Fruit fly (Drosophila melanogaster) whole organism, embryonic: ENCODE measurements around the gene mthl11.
A peak's percentile ranks its signal among the peaks of the same experiment; 100 is the strongest.

Experiments
- Abd-B ChIP-seq: fragments of 200-800 bp; sonication (Bioruptor generic); optimal IDR thresholded peaks from 2 replicates; lab custom pipeline; 2018; ENCODE audit warnings: missing biosample characterization, mild to moderate bottlenecking, missing genetic modification characterization, moderate library complexity
- B-H1 ChIP-seq: fragments of 200-800 bp; sonication (Bioruptor generic); IDR thresholded peaks from 3 replicates; pipeline ENCODE4 v1.3.6; 2022; ENCODE audit warnings: missing biosample characterization, missing genetic modification characterization
- B-H2 ChIP-seq: fragments of 200-800 bp; sonication (Bioruptor generic); optimal IDR thresholded peaks from 2 replicates; lab custom pipeline; 2018; ENCODE audit warnings: missing biosample characterization, mild to moderate bottlenecking, missing genetic modification characterization
- CG1024 ChIP-seq: fragments of 200-800 bp; sonication (Bioruptor generic); IDR thresholded peaks from 2 replicates; pipeline ENCODE4 v1.3.6; 2022; ENCODE audit warnings: missing biosample characterization, missing genetic modification characterization
- CG10321 ChIP-seq: fragments of 200-800 bp; sonication (Bioruptor generic); IDR thresholded peaks from 2 replicates; pipeline ENCODE4 v1.3.6; 2022; ENCODE audit warnings: missing biosample characterization, missing genetic modification characterization
- CG11560 ChIP-seq: fragments of 200-800 bp; sonication (Bioruptor generic); IDR thresholded peaks from 3 replicates; pipeline ENCODE4 v1.3.6; 2022; ENCODE audit warnings: missing biosample characterization, missing genetic modification characterization
- CG12942 ChIP-seq: fragments of 200-800 bp; sonication (Bioruptor generic); optimal IDR thresholded peaks from 3 replicates; lab custom pipeline; 2016; ENCODE audit warnings: missing biosample characterization, missing genetic modification characterization
- CG14710 ChIP-seq: fragments of 200-800 bp; sonication (Bioruptor generic); optimal IDR thresholded peaks from 3 replicates; lab custom pipeline; 2019; ENCODE audit warnings: missing biosample characterization, mild to moderate bottlenecking, missing genetic modification characterization, moderate library complexity
- CG14860 ChIP-seq: fragments of 200-800 bp; sonication (Bioruptor generic); IDR thresholded peaks from 3 replicates; pipeline ENCODE4 v1.3.6; 2022; ENCODE audit warnings: missing biosample characterization, missing genetic modification characterization; ENCODE audit not compliant: partially characterized antibody
- CG15479 ChIP-seq: fragments of 200-800 bp; sonication (Bioruptor generic); optimal IDR thresholded peaks from 3 replicates; lab custom pipeline; 2019; ENCODE audit warnings: missing biosample characterization, mild to moderate bottlenecking, missing genetic modification characterization, moderate library complexity
- CG2129 ChIP-seq: fragments of 200-800 bp; sonication (Bioruptor generic); IDR thresholded peaks from 2 replicates; pipeline ENCODE4 v1.3.6; 2022; ENCODE audit warnings: missing biosample characterization, missing genetic modification characterization; ENCODE audit not compliant: partially characterized antibody
- CG30020 ChIP-seq: fragments of 200-800 bp; optimal IDR thresholded peaks from 2 replicates; lab custom pipeline; 2019; ENCODE audit warnings: missing biosample characterization, mild to moderate bottlenecking, missing genetic modification characterization, moderate library complexity
- CG8924 ChIP-seq: fragments of 200-800 bp; optimal IDR thresholded peaks from 3 replicates; lab custom pipeline; 2019; ENCODE audit warnings: missing biosample characterization, mild to moderate bottlenecking, missing genetic modification characterization, moderate library complexity
- Dll ChIP-seq: fragments of 200-800 bp; sonication (Bioruptor generic); IDR thresholded peaks from 4 replicates; pipeline ENCODE4 v1.3.6; 2022; ENCODE audit warnings: missing biosample characterization, missing genetic modification characterization; ENCODE audit not compliant: partially characterized antibody
- Dp ChIP-seq: fragments of 200-800 bp; sonication (Bioruptor generic); optimal IDR thresholded peaks from 2 replicates; lab custom pipeline; 2018; ENCODE audit warnings: missing biosample characterization, mild to moderate bottlenecking, missing genetic modification characterization, moderate library complexity
- Eip74EF ChIP-seq, 2 experiments: fragments of 200-800 bp in 1 of 2; fragments of >200 bp in 1 of 2; sonication (Bioruptor generic) in 1 of 2; optimal IDR thresholded peaks; 2 replicates each; lab custom pipeline; 2017 to 2019; ENCODE audit warnings: missing biosample characterization in 2 of 2, missing genetic modification characterization in 2 of 2, mild to moderate bottlenecking in 1 of 2, moderate library complexity in 1 of 2
- HmgZ ChIP-seq: fragments of 200-800 bp; sonication (Bioruptor generic); optimal IDR thresholded peaks from 2 replicates; lab custom pipeline; 2018; ENCODE audit warnings: missing biosample characterization, mild to moderate bottlenecking, missing genetic modification characterization
- Hr3 ChIP-seq: fragments of 200-800 bp; sonication (Bioruptor generic); optimal IDR thresholded peaks from 3 replicates; lab custom pipeline; 2016; ENCODE audit warnings: missing biosample characterization, missing genetic modification characterization
- Lhr ChIP-seq: fragments of 200-800 bp; sonication (Bioruptor generic); optimal IDR thresholded peaks from 3 replicates; lab custom pipeline; 2017; ENCODE audit warnings: mild to moderate bottlenecking, missing biosample characterization, missing genetic modification reagents, missing genetic modification characterization
- Neu2 ChIP-seq: fragments of 200-800 bp; sonication (Bioruptor generic); optimal IDR thresholded peaks from 3 replicates; lab custom pipeline; 2016; ENCODE audit warnings: missing biosample characterization, missing genetic modification characterization, borderline replicate concordance
- Opbp ChIP-seq: fragments of 200-800 bp; sonication (Bioruptor generic); IDR thresholded peaks from 3 replicates; pipeline ENCODE4 v1.3.6; 2022; ENCODE audit warnings: missing biosample characterization, missing genetic modification characterization; ENCODE audit not compliant: partially characterized antibody
- Rfx ChIP-seq: fragments of 200-800 bp; sonication (Bioruptor generic); IDR thresholded peaks from 2 replicates; pipeline ENCODE4 v1.3.6; 2022; ENCODE audit warnings: missing biosample characterization, missing genetic modification characterization
- Scr ChIP-seq: fragments of 200-800 bp; sonication (Bioruptor generic); IDR thresholded peaks from 2 replicates; pipeline ENCODE4 v1.3.6; 2022; ENCODE audit warnings: missing biosample characterization, missing genetic modification characterization; ENCODE audit not compliant: partially characterized antibody
- Side ChIP-seq: fragments of 200-800 bp; sonication (Bioruptor generic); optimal IDR thresholded peaks from 2 replicates; lab custom pipeline; 2016; ENCODE audit warnings: missing biosample characterization, missing genetic modification characterization
- Sox100B ChIP-seq: fragments of 200-800 bp; sonication (Bioruptor generic); optimal IDR thresholded peaks from 3 replicates; lab custom pipeline; 2018; ENCODE audit warnings: missing biosample characterization, mild to moderate bottlenecking, missing genetic modification characterization
- Sry-δ ChIP-seq: fragments of 200-800 bp; sonication (Bioruptor generic); optimal IDR thresholded peaks from 2 replicates; lab custom pipeline; 2016; ENCODE audit warnings: missing biosample characterization, missing genetic modification characterization
- Stat92E ChIP-seq, 3 experiments: fragments of >200 bp in 2 of 3; fragments of 200-800 bp in 1 of 3; sonication (Bioruptor generic) in 1 of 3; optimal IDR thresholded peaks; 2 replicates each; lab custom pipeline; 2017 to 2019; ENCODE audit warnings: missing biosample characterization in 3 of 3, missing genetic modification characterization in 3 of 3, mild to moderate bottlenecking in 1 of 3, moderate library complexity in 1 of 3
- Vsx1 ChIP-seq: fragments of 200-800 bp; sonication (Bioruptor generic); optimal IDR thresholded peaks from 2 replicates; lab custom pipeline; 2017; ENCODE audit warnings: missing biosample characterization, mild to moderate bottlenecking, missing genetic modification characterization, missing genetic modification reagents
- caup ChIP-seq: fragments of 200-800 bp; sonication (Bioruptor generic); optimal IDR thresholded peaks from 3 replicates; lab custom pipeline; 2017; ENCODE audit warnings: missing biosample characterization, mild to moderate bottlenecking, missing genetic modification characterization, moderate library complexity; ENCODE audit not compliant: severe bottlenecking
- crol ChIP-seq: fragments of 200-800 bp; sonication (Bioruptor generic); IDR thresholded peaks from 2 replicates; pipeline ENCODE4 v1.3.6; 2022; ENCODE audit warnings: missing biosample characterization, missing genetic modification characterization
- ems ChIP-seq: fragments of 200-800 bp; sonication (Bioruptor generic); optimal IDR thresholded peaks from 3 replicates; lab custom pipeline; 2016; ENCODE audit warnings: missing biosample characterization, missing genetic modification characterization
- ewg ChIP-seq: fragments of 200-800 bp; sonication (Bioruptor generic); optimal IDR thresholded peaks from 3 replicates; lab custom pipeline; 2017; ENCODE audit warnings: mild to moderate bottlenecking, missing biosample characterization, missing genetic modification reagents, missing genetic modification characterization
- gro ChIP-seq: fragments of 200-800 bp; sonication (Bioruptor generic); optimal IDR thresholded peaks from 2 replicates; lab custom pipeline; 2016; ENCODE audit warnings: missing biosample characterization, missing genetic modification characterization
- hbn ChIP-seq: fragments of 200-800 bp; sonication (Bioruptor generic); IDR thresholded peaks from 2 replicates; pipeline ENCODE4 v1.3.6; 2022; ENCODE audit warnings: missing biosample characterization, missing genetic modification characterization; ENCODE audit not compliant: partially characterized antibody
- hkb ChIP-seq, 2 experiments: fragments of 200-800 bp in 1 of 2; fragments of >200 bp in 1 of 2; sonication (Bioruptor generic) in 1 of 2; IDR thresholded peaks in 1 of 2; optimal IDR thresholded peaks in 1 of 2; 2 replicates each; pipeline versions ENCODE4 v1.3.6 to Lab custom; 2017 to 2022; ENCODE audit warnings: missing biosample characterization in 1 of 2, missing genetic modification characterization in 1 of 2
- hth ChIP-seq: fragments of >200 bp; optimal IDR thresholded peaks from 2 replicates; lab custom pipeline; 2017; ENCODE audit warnings: inconsistent platforms
- jigr1 ChIP-seq: fragments of 200-800 bp; sonication (Bioruptor generic); IDR thresholded peaks from 3 replicates; pipeline ENCODE4 v1.3.6; 2022; ENCODE audit warnings: missing biosample characterization, missing genetic modification characterization
- kni ChIP-seq: fragments of 200-800 bp; sonication (Bioruptor generic); optimal IDR thresholded peaks from 3 replicates; lab custom pipeline; 2017; ENCODE audit warnings: mild to moderate bottlenecking, missing biosample characterization, missing genetic modification reagents, missing genetic modification characterization
- knrl ChIP-seq: fragments of 200-800 bp; sonication (Bioruptor generic); IDR thresholded peaks from 3 replicates; pipeline ENCODE4 v1.3.6; 2022; ENCODE audit warnings: missing biosample characterization, missing genetic modification characterization; ENCODE audit not compliant: partially characterized antibody
- lbe ChIP-seq: fragments of 200-800 bp; sonication (Bioruptor generic); optimal IDR thresholded peaks from 2 replicates; lab custom pipeline; 2016; ENCODE audit warnings: missing biosample characterization, mild to moderate bottlenecking, missing genetic modification characterization
- luna ChIP-seq: fragments of 200-800 bp; sonication (Bioruptor generic); optimal IDR thresholded peaks from 2 replicates; lab custom pipeline; 2016; ENCODE audit warnings: missing biosample characterization, missing genetic modification characterization
- nerfin-2 ChIP-seq: fragments of 200-800 bp; sonication (Bioruptor generic); IDR thresholded peaks from 2 replicates; pipeline ENCODE4 v1.3.6; 2022; ENCODE audit warnings: missing biosample characterization, missing genetic modification characterization; ENCODE audit not compliant: partially characterized antibody
- pzg ChIP-seq: fragments of 200-800 bp; sonication (Bioruptor generic); optimal IDR thresholded peaks from 3 replicates; lab custom pipeline; 2018; ENCODE audit warnings: missing biosample characterization, mild to moderate bottlenecking, missing genetic modification characterization, moderate library complexity
- stwl ChIP-seq: fragments of 200-800 bp; sonication (Bioruptor generic); optimal IDR thresholded peaks from 3 replicates; lab custom pipeline; 2018; ENCODE audit warnings: missing biosample characterization, mild to moderate bottlenecking, missing genetic modification characterization, moderate library complexity
- trem ChIP-seq: fragments of 200-800 bp; optimal IDR thresholded peaks from 3 replicates; lab custom pipeline; 2019; ENCODE audit warnings: missing biosample characterization, mild to moderate bottlenecking, missing genetic modification characterization, moderate library complexity
- ttk ChIP-seq: fragments of 200-800 bp; sonication (Bioruptor generic); IDR thresholded peaks from 2 replicates; pipeline ENCODE4 v2.1.2; 2022; ENCODE audit warnings: missing biosample characterization, missing genetic modification characterization
- zfh1 ChIP-seq: fragments of 200-800 bp; sonication (Bioruptor generic); IDR thresholded peaks from 3 replicates; pipeline ENCODE4 v1.3.6; 2022; ENCODE audit warnings: missing biosample characterization, missing genetic modification characterization

Gene mthl11

dm6 chr3R:10407066-10407465 lies 6.2 kb downstream of the mthl11 start, which contains the start of gene CG6325 (continued):
- TF ChIP-seq crol (no peak), nerfin-2 (GFP tag; lab: Robert Waterston, UW) (peak; percentile 98), ems (no peak), lbe (GFP tag; lab: Kevin White, UChicago) (peak; percentile 16), hth (lab: Kevin White, UChicago) (no peak), Sry-δ (GFP tag; lab: Kevin White, UChicago) (peak; percentile 97), CG11560 (no peak), CG12942 (GFP tag; lab: Kevin White, UChicago) (no peak), gro (GFP tag; lab: Kevin White, UChicago) (peak; percentile 33), CG15479 (no peak), ttk (GFP tag; lab: Robert Waterston, UW) (no peak), Dll (GFP tag; lab: Robert Waterston, UW) (peak; percentile 98), hkb (optimal IDR thresholded peaks at IDR 0.05; lab: Kevin White, UChicago) (no peak), hkb (GFP tag; IDR thresholded peaks at IDR 0.05; lab: Robert Waterston, UW) (no peak), pzg (GFP tag; lab: Kevin White, UChicago) (peak; percentile 87), CG10321 (GFP tag; lab: Robert Waterston, UW) (no peak), Lhr (GFP tag; lab: Kevin White, UChicago) (no peak), Abd-B (no peak), ewg (GFP tag; lab: Kevin White, UChicago) (no peak), Sox100B (GFP tag; lab: Kevin White, UChicago) (no peak), trem (tag; lab: Kevin White, UChicago) (peak; percentile 62), jigr1 (GFP tag; lab: Robert Waterston, UW) (no peak), CG30020 (tag; lab: Kevin White, UChicago) (no peak), CG8924 (no peak), HmgZ (tag; lab: Kevin White, UChicago) (peak; percentile 43), CG2129 (GFP tag; lab: Robert Waterston, UW) (peak; percentile 91), CG14860 (peak; percentile 99), Hr3 (GFP tag; lab: Kevin White, UChicago) (no peak), luna (GFP tag; lab: Kevin White, UChicago) (peak; percentile 19), Neu2 (GFP tag; lab: Kevin White, UChicago) (no peak), kni (no peak), Side (GFP tag; lab: Kevin White, UChicago) (no peak), stwl (tag; lab: Kevin White, UChicago) (peak; percentile 79), Stat92E (GFP tag; optimal IDR thresholded peaks at IDR 0.05; lab: Kevin White, UChicago) (peak in 1 of 3 experiments; percentile 13), knrl (GFP tag; lab: Robert Waterston, UW) (peak; percentile 97), Opbp (GFP tag; lab: Robert Waterston, UW) (peak; percentile 98), caup (GFP tag; lab: Kevin White, UChicago) (no peak), Dp (GFP tag; lab: Kevin White, UChicago) (peak; percentile 94), Eip74EF (GFP tag; optimal IDR thresholded peaks at IDR 0.05; lab: Kevin White, UChicago) (no peak), Scr (GFP tag; lab: Robert Waterston, UW) (peak; percentile 97), hbn (GFP tag; lab: Robert Waterston, UW) (peak; percentile 99), Rfx (GFP tag; lab: Robert Waterston, UW) (no peak; the same call in 1 of the 2 replicates), CG14710 (tag; lab: Kevin White, UChicago) (peak; percentile 48), zfh1 (GFP tag; lab: Robert Waterston, UW) (no peak), B-H2 (GFP tag; lab: Kevin White, UChicago) (peak; percentile 16), Vsx1 (no peak), B-H1 (GFP tag; lab: Robert Waterston, UW) (no peak), CG1024 (GFP tag; lab: Robert Waterston, UW) (no peak)
